Fruit fly (Drosophila melanogaster) whole organism, embryonic: Measurements from ENCODE around the gene Adgf-D.
A peak's percentile ranks its signal among the peaks of the same experiment; 100 is the strongest.

Experiments used
- Abd-B ChIP-seq: fragments of 200-800 bp; sonication (Bioruptor generic); optimal IDR thresholded peaks from 2 replicates; lab custom pipeline; 2018; ENCODE audit warnings: missing biosample characterization, mild to moderate bottlenecking, missing genetic modification characterization, moderate library complexity
- Asciz ChIP-seq: fragments of 200-800 bp; sonication (Bioruptor generic); optimal IDR thresholded peaks from 2 replicates; lab custom pipeline; 2017; ENCODE audit warnings: missing biosample characterization, mild to moderate bottlenecking, missing genetic modification characterization, missing genetic modification reagents
- CG1024 ChIP-seq: fragments of 200-800 bp; sonication (Bioruptor generic); IDR thresholded peaks from 2 replicates; pipeline ENCODE4 v1.3.6; 2022; ENCODE audit warnings: missing biosample characterization, missing genetic modification characterization
- CG13123 ChIP-seq: fragments of 200-800 bp; sonication (Bioruptor generic); optimal IDR thresholded peaks from 2 replicates; lab custom pipeline; 2016; ENCODE audit warnings: missing biosample characterization, missing genetic modification characterization
- CG13296 ChIP-seq: fragments of 200-800 bp; sonication (Bioruptor generic); optimal IDR thresholded peaks from 3 replicates; lab custom pipeline; 2018; ENCODE audit warnings: missing biosample characterization, mild to moderate bottlenecking, missing genetic modification characterization
- CG14050 ChIP-seq: fragments of 200-800 bp; sonication (Bioruptor generic); IDR thresholded peaks from 3 replicates; pipeline ENCODE4 v1.3.6; 2022; ENCODE audit warnings: missing biosample characterization, missing genetic modification characterization
- CG15011 ChIP-seq: fragments of 200-800 bp; sonication (Bioruptor generic); optimal IDR thresholded peaks from 3 replicates; lab custom pipeline; 2018; ENCODE audit warnings: missing biosample characterization, mild to moderate bottlenecking, missing genetic modification characterization
- CG15696 ChIP-seq: fragments of 200-800 bp; sonication (Bioruptor generic); optimal IDR thresholded peaks from 2 replicates; lab custom pipeline; 2019; ENCODE audit warnings: missing biosample characterization, mild to moderate bottlenecking, missing genetic modification characterization, moderate library complexity
- CG17328 ChIP-seq: fragments of 200-800 bp; sonication (Bioruptor generic); IDR thresholded peaks from 2 replicates; pipeline ENCODE4 v1.3.6; 2022; ENCODE audit warnings: missing biosample characterization, missing genetic modification characterization
- CG17829 ChIP-seq: fragments of 200-800 bp; optimal IDR thresholded peaks from 2 replicates; lab custom pipeline; 2019; ENCODE audit warnings: missing biosample characterization, mild to moderate bottlenecking, missing genetic modification characterization, moderate library complexity
- CG17912 ChIP-seq: fragments of 200-800 bp; sonication (Bioruptor generic); optimal IDR thresholded peaks from 2 replicates; lab custom pipeline; 2018; ENCODE audit warnings: missing biosample characterization, mild to moderate bottlenecking, missing genetic modification characterization
- CG3163 ChIP-seq: fragments of 200-800 bp; sonication (Bioruptor generic); optimal IDR thresholded peaks from 3 replicates; lab custom pipeline; 2016; ENCODE audit warnings: missing biosample characterization, missing genetic modification characterization
- CG6765 ChIP-seq: fragments of 200-800 bp; sonication (Bioruptor generic); optimal IDR thresholded peaks from 3 replicates; lab custom pipeline; 2017; ENCODE audit warnings: missing biosample characterization, mild to moderate bottlenecking, missing genetic modification characterization
- CG7556 ChIP-seq: fragments of 200-800 bp; sonication (Bioruptor generic); optimal IDR thresholded peaks from 2 replicates; lab custom pipeline; 2017; ENCODE audit warnings: missing biosample characterization, mild to moderate bottlenecking, missing genetic modification characterization
- CG7786 ChIP-seq: fragments of 200-800 bp; sonication (Bioruptor generic); optimal IDR thresholded peaks from 2 replicates; lab custom pipeline; 2016; ENCODE audit warnings: missing biosample characterization, missing genetic modification characterization
- CG8388 ChIP-seq: fragments of 200-800 bp; sonication (Bioruptor generic); optimal IDR thresholded peaks from 2 replicates; lab custom pipeline; 2019; ENCODE audit warnings: missing biosample characterization, mild to moderate bottlenecking, missing genetic modification characterization, moderate library complexity
- CG9876 ChIP-seq: fragments of 200-800 bp; sonication (Bioruptor generic); optimal IDR thresholded peaks from 2 replicates; lab custom pipeline; 2016; ENCODE audit warnings: missing biosample characterization, missing genetic modification characterization
- Dip2 ChIP-seq: fragments of 200-800 bp; sonication (Bioruptor generic); IDR thresholded peaks from 2 replicates; pipeline ENCODE4 v1.3.6; 2022; ENCODE audit warnings: missing biosample characterization, missing genetic modification characterization
- Dref ChIP-seq: fragments of 200-800 bp; sonication (Bioruptor generic); IDR thresholded peaks from 2 replicates; pipeline ENCODE4 v1.3.6; 2022; ENCODE audit warnings: missing biosample characterization, missing genetic modification characterization
- Ets65A ChIP-seq: fragments of 200-800 bp; sonication (Bioruptor generic); peaks from one replicate; lab custom pipeline; 2016; ENCODE audit warnings: missing biosample characterization, missing genetic modification characterization
- Gug ChIP-seq: fragments of 200-800 bp; sonication (Bioruptor generic); IDR thresholded peaks from 4 replicates; pipeline ENCODE4 v1.3.6; 2022; ENCODE audit warnings: missing biosample characterization, missing genetic modification characterization
- Hand ChIP-seq: fragments of 200-800 bp; sonication (Bioruptor generic); optimal IDR thresholded peaks from 2 replicates; lab custom pipeline; 2017; ENCODE audit warnings: mild to moderate bottlenecking, missing biosample characterization, missing genetic modification reagents, missing genetic modification characterization
- MBD-R2 ChIP-seq: fragments of 200-800 bp; sonication (Bioruptor generic); IDR thresholded peaks from 2 replicates; pipeline ENCODE4 v1.3.6; 2022; ENCODE audit warnings: missing biosample characterization, missing genetic modification characterization
- Meics ChIP-seq: fragments of 200-800 bp; sonication (Bioruptor generic); optimal IDR thresholded peaks from 2 replicates; lab custom pipeline; 2017; ENCODE audit warnings: missing biosample characterization, mild to moderate bottlenecking, missing genetic modification characterization
- NC2α ChIP-seq: fragments of 200-800 bp; sonication (Bioruptor generic); optimal IDR thresholded peaks from 2 replicates; lab custom pipeline; 2016; ENCODE audit warnings: missing biosample characterization, missing genetic modification characterization
- Nf-YA ChIP-seq: fragments of 200-800 bp; sonication (Bioruptor generic); IDR thresholded peaks from 2 replicates; pipeline ENCODE4 v1.3.6; 2022; ENCODE audit warnings: missing biosample characterization, missing genetic modification characterization
- Nf-YC ChIP-seq: fragments of 200-800 bp; optimal IDR thresholded peaks from 3 replicates; lab custom pipeline; 2019; ENCODE audit warnings: missing biosample characterization, mild to moderate bottlenecking, missing genetic modification characterization, moderate library complexity
- Optix ChIP-seq: fragments of 200-800 bp; sonication (Bioruptor generic); IDR thresholded peaks from 3 replicates; pipeline ENCODE4 v1.3.6; 2022; ENCODE audit warnings: missing biosample characterization, missing genetic modification characterization
- Sin3A ChIP-seq: fragments of >200 bp; optimal IDR thresholded peaks from 2 replicates; lab custom pipeline; 2018
- al ChIP-seq: fragments of 200-800 bp; sonication (Bioruptor generic); IDR thresholded peaks from 2 replicates; pipeline ENCODE4 v1.3.6; 2022; ENCODE audit warnings: missing biosample characterization, missing genetic modification characterization
- amos ChIP-seq: fragments of 200-800 bp; sonication (Bioruptor generic); IDR thresholded peaks from 2 replicates; pipeline ENCODE4 v1.3.6; 2022; ENCODE audit warnings: missing biosample characterization, missing genetic modification characterization; ENCODE audit not compliant: partially characterized antibody
- ato ChIP-seq: fragments of 200-800 bp; sonication (Bioruptor generic); IDR thresholded peaks from 2 replicates; pipeline ENCODE4 v1.3.6; 2022; ENCODE audit warnings: missing biosample characterization, missing genetic modification characterization; ENCODE audit not compliant: partially characterized antibody
- bigmax ChIP-seq: fragments of 200-800 bp; sonication (Bioruptor generic); optimal IDR thresholded peaks from 2 replicates; lab custom pipeline; 2018; ENCODE audit warnings: missing biosample characterization, mild to moderate bottlenecking, missing genetic modification characterization
- bowl ChIP-seq: fragments of 200-800 bp; sonication (Bioruptor generic); IDR thresholded peaks from 2 replicates; pipeline ENCODE4 v1.3.6; 2022; ENCODE audit warnings: missing biosample characterization, missing genetic modification characterization
- cato ChIP-seq: fragments of 200-800 bp; sonication (Bioruptor generic); optimal IDR thresholded peaks from 2 replicates; lab custom pipeline; 2016; ENCODE audit warnings: missing biosample characterization, missing genetic modification characterization, borderline replicate concordance
- chif ChIP-seq, 2 experiments: fragments of 200-800 bp; sonication (Bioruptor generic); optimal IDR thresholded peaks; 3 replicates each; lab custom pipeline; 2016; ENCODE audit warnings: missing biosample characterization in 2 of 2, missing genetic modification characterization in 2 of 2
- ci ChIP-seq: fragments of 200-800 bp; sonication (Bioruptor generic); IDR thresholded peaks from 3 replicates; pipeline ENCODE4 v1.3.6; 2022; ENCODE audit warnings: missing biosample characterization, missing genetic modification characterization
- corto ChIP-seq: fragments of 200-800 bp; sonication (Bioruptor generic); optimal IDR thresholded peaks from 2 replicates; lab custom pipeline; 2016; ENCODE audit warnings: missing biosample characterization, mild to moderate bottlenecking, missing genetic modification characterization, moderate library complexity
- emc ChIP-seq: fragments of 200-800 bp; sonication (Bioruptor generic); optimal IDR thresholded peaks from 2 replicates; lab custom pipeline; 2016; ENCODE audit warnings: missing biosample characterization, missing genetic modification characterization
- fru ChIP-seq: fragments of >200 bp; optimal IDR thresholded peaks from 2 replicates; lab custom pipeline; 2017
- ham ChIP-seq: fragments of 200-800 bp; sonication (Bioruptor generic); IDR thresholded peaks from 2 replicates; pipeline ENCODE4 v1.3.6; 2022; ENCODE audit warnings: missing biosample characterization, missing genetic modification characterization
- insv ChIP-seq, 2 experiments: fragments of 200-800 bp; sonication (Bioruptor generic); optimal IDR thresholded peaks; 3 replicates each; lab custom pipeline; 2016 to 2018; ENCODE audit warnings: missing biosample characterization in 2 of 2, missing genetic modification characterization in 2 of 2
- jigr1 ChIP-seq: fragments of 200-800 bp; sonication (Bioruptor generic); IDR thresholded peaks from 3 replicates; pipeline ENCODE4 v1.3.6; 2022; ENCODE audit warnings: missing biosample characterization, missing genetic modification characterization
- kay ChIP-seq: fragments of 200-800 bp; sonication (Bioruptor generic); optimal IDR thresholded peaks from 2 replicates; lab custom pipeline; 2016; ENCODE audit warnings: missing biosample characterization, missing genetic modification characterization
- prd ChIP-seq, 3 experiments: fragments of >200 bp in 2 of 3; fragments of 200-800 bp in 1 of 3; sonication (Bioruptor generic) in 1 of 3; optimal IDR thresholded peaks in 2 of 3; IDR thresholded peaks in 1 of 3; 2 replicates in 2 of 3; 3 replicates in 1 of 3; pipeline versions ENCODE4 v1.3.6 to Lab custom; 2017 to 2022; ENCODE audit warnings: missing biosample characterization in 1 of 3, missing genetic modification characterization in 1 of 3
- ranshi ChIP-seq: fragments of 200-800 bp; sonication (Bioruptor generic); IDR thresholded peaks from 2 replicates; pipeline ENCODE4 v1.3.6; 2022; ENCODE audit warnings: missing biosample characterization, missing genetic modification characterization
- tna ChIP-seq: fragments of 200-800 bp; sonication (Bioruptor generic); IDR thresholded peaks from 2 replicates; pipeline ENCODE4 v1.3.6; 2022; ENCODE audit warnings: missing biosample characterization, missing genetic modification characterization; ENCODE audit not compliant: partially characterized antibody
- tx ChIP-seq: fragments of 200-800 bp; sonication (Bioruptor generic); optimal IDR thresholded peaks from 2 replicates; lab custom pipeline; 2016; ENCODE audit warnings: missing biosample characterization, missing genetic modification characterization
- unc-4 ChIP-seq: fragments of 200-800 bp; sonication (Bioruptor generic); IDR thresholded peaks from 2 replicates; pipeline ENCODE4 v1.3.6; 2022; ENCODE audit warnings: missing biosample characterization, missing genetic modification characterization; ENCODE audit not compliant: partially characterized antibody
- vnd ChIP-seq: fragments of 200-800 bp; sonication (Bioruptor generic); IDR thresholded peaks from 3 replicates; pipeline ENCODE4 v1.3.6; 2022; ENCODE audit warnings: missing biosample characterization, missing genetic modification characterization; ENCODE audit not compliant: partially characterized antibody

Gene Adgf-D

DNA sequence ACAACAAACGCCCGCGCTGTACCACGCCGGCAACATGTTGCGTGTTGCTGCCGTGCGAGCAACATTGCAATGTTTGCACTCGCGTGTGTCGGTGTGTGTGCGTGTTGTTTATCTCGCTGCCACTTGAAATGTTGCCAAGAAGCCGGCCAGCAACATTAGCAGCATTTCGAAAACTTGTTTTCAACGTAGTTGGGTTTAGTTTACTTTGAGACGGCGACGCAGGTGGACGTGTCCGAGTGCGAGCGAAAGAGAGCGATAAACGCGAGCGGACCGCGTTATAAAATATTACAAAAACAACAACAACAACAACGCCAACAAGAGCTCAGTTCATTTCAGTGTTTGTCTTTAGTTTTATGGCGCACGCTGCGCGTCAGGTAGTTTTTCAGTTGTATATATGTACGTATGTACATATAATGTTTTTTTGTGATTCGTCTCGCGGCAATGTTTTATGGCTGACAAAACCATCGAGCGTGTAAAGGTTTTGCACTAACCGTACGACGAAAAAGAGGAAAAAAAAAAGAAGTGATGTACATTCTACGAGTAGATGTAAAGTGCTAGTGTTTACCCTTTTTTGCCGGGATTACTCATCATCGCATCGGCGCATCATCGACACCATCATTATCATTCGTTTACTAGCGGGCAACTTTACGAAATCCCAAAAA, 9.9 kb upstream of the Adgf-D start, which contains the start of gene kmr (continued):
- no peak for TF ChIP-seq CG8388
- 0 out of 2 replicates have a peak, but pooled peaks have one; percentile 43 for TF ChIP-seq unc-4 (GFP tag; lab: Robert Waterston, UW)
- TF ChIP-seq amos (GFP tag; lab: Robert Waterston, UW) = peak; percentile 43; the same call in 1 of the 2 replicates
- TF ChIP-seq CG7556 (GFP tag; lab: Kevin White, UChicago) = no peak
- TF ChIP-seq prd (optimal IDR thresholded peaks at IDR 0.05; lab: Kevin White, UChicago) = no peak
- TF ChIP-seq prd (GFP tag; IDR thresholded peaks at IDR 0.05; lab: Robert Waterston, UW) = no peak
- TF ChIP-seq tx (GFP tag; lab: Kevin White, UChicago) = no peak
- no peak for TF ChIP-seq Optix (GFP tag; lab: Robert Waterston, UW)
- no peak for TF ChIP-seq Ets65A (GFP tag; lab: Kevin White, UChicago)
- peak; percentile 27 for TF ChIP-seq Meics (GFP tag; lab: Kevin White, UChicago)
- TF ChIP-seq CG17829 (tag; lab: Kevin White, UChicago) = peak; percentile 41
- TF ChIP-seq CG14050 (GFP tag; lab: Robert Waterston, UW) = peak; percentile 40; the same call in 1 of the 3 replicates
- no peak for TF ChIP-seq CG7786 (GFP tag; lab: Kevin White, UChicago)
- TF ChIP-seq Dref (GFP tag; lab: Robert Waterston, UW) = no peak
- TF ChIP-seq emc (GFP tag; lab: Kevin White, UChicago) = no peak
- TF ChIP-seq ato (GFP tag; lab: Robert Waterston, UW) = peak; percentile 67; the same call in 1 of the 2 replicates
- no peak for TF ChIP-seq CG13123 (GFP tag; lab: Kevin White, UChicago)
- no peak for TF ChIP-seq Nf-YA
- TF ChIP-seq Abd-B = no peak
- TF ChIP-seq bowl (GFP tag; lab: Robert Waterston, UW) = peak; percentile 55; the same call in 1 of the 2 replicates
- no peak for TF ChIP-seq tna (GFP tag; lab: Robert Waterston, UW)
- no peak for TF ChIP-seq vnd
- peak; percentile 58 for TF ChIP-seq Hand (GFP tag; lab: Kevin White, UChicago)
- TF ChIP-seq CG1024 = no peak
- TF ChIP-seq MBD-R2 (GFP tag; lab: Robert Waterston, UW) = peak; percentile 14; the same call in 1 of the 2 replicates
- peak; percentile 64 for TF ChIP-seq Asciz (GFP tag; lab: Kevin White, UChicago)
- TF ChIP-seq CG15011 = no peak
- TF ChIP-seq Nf-YC (tag; lab: Kevin White, UChicago) = peak; percentile 64
- TF ChIP-seq al (GFP tag; lab: Robert Waterston, UW) = no peak
- TF ChIP-seq bigmax = peak; percentile 9
- peak; percentile 12 for TF ChIP-seq NC2α (GFP tag; lab: Kevin White, UChicago)
- TF ChIP-seq jigr1 (GFP tag; lab: Robert Waterston, UW) = no peak
- no peak for TF ChIP-seq Gug (GFP tag; lab: Robert Waterston, UW)
- TF ChIP-seq corto (GFP tag; lab: Kevin White, UChicago) = no peak
- TF ChIP-seq Dip2 (GFP tag; lab: Robert Waterston, UW) = no peak
- no peak for TF ChIP-seq Sin3A
- TF ChIP-seq CG17912 (GFP tag; lab: Kevin White, UChicago) = peak; percentile 61
- peak; percentile 3 for TF ChIP-seq CG9876 (GFP tag; lab: Kevin White, UChicago)
- peak; percentile 26; the same call in 1 of the 2 replicates for TF ChIP-seq ranshi (GFP tag; lab: Robert Waterston, UW)
- TF ChIP-seq ham (GFP tag; lab: Robert Waterston, UW) = no peak
- no peak for TF ChIP-seq fru (lab: Kevin White, UChicago)
- peak; percentile 77; the same call in 2 of the 3 replicates for TF ChIP-seq ci (GFP tag; lab: Robert Waterston, UW)
- TF ChIP-seq CG13296 (GFP tag; lab: Kevin White, UChicago) = peak; percentile 56
- TF ChIP-seq CG17328 = peak; percentile 48
- peak; percentile 18 for TF ChIP-seq CG15696 (tag; lab: Kevin White, UChicago)
- peak in 1 of 2 experiments; percentile 31 for TF ChIP-seq chif (GFP tag; optimal IDR thresholded peaks at IDR 0.05; lab: Kevin White, UChicago)
- TF ChIP-seq CG3163 (GFP tag; lab: Kevin White, UChicago) = peak; percentile 13
- TF ChIP-seq CG6765 (GFP tag; lab: Kevin White, UChicago) = peak; percentile 12
- no peak for TF ChIP-seq kay (GFP tag; lab: Kevin White, UChicago)
- TF ChIP-seq insv (GFP tag; optimal IDR thresholded peaks at IDR 0.05; lab: Kevin White, UChicago) = no peak
- no peak for TF ChIP-seq cato (GFP tag; lab: Kevin White, UChicago)
